Worm (Caenorhabditis elegans) whole organism, midembryonic: ENCODE data around the gene C26B2.8.

Experiments used
- T22C8.4 ChIP-seq: fragments of 200-800 bp; sonication (Bioruptor generic); IDR thresholded peaks from 2 replicates; pipeline ENCODE4 v1.3.6; 2022; ENCODE audit warnings: missing genetic modification characterization, missing compliant biosample characterization
- cog-1 ChIP-seq: sonication (generic microtip); optimal IDR thresholded peaks from 2 replicates; lab custom pipeline; 2016; ENCODE audit warnings: missing genetic modification characterization, missing compliant biosample characterization
- flt-1 ChIP-seq: fragments of 200-800 bp; sonication (Bioruptor generic); IDR thresholded peaks from 2 replicates; pipeline ENCODE4 v1.3.6; 2022; ENCODE audit warnings: missing genetic modification characterization, missing compliant biosample characterization
- klf-2 ChIP-seq: fragments of 200-800 bp; sonication (Bioruptor generic); conservative IDR thresholded peaks from 2 replicates; pipeline ENCODE4 v1.3.6; 2022; ENCODE audit warnings: missing genetic modification reagents, missing genetic modification characterization, missing compliant biosample characterization
- med-1 ChIP-seq: sonication (generic microtip); optimal IDR thresholded peaks from 2 replicates; lab custom pipeline; 2017; ENCODE audit warnings: missing genetic modification characterization, mild to moderate bottlenecking, missing compliant biosample characterization, antibody characterized with exemption, missing genetic modification reagents; ENCODE audit not compliant: insufficient read depth
- ref-1 ChIP-seq: fragments of 200-800 bp; sonication (Bioruptor generic); conservative IDR thresholded peaks from 2 replicates; pipeline ENCODE4 v1.3.6; 2022; ENCODE audit warnings: missing genetic modification reagents, missing genetic modification characterization, missing compliant biosample characterization
- tab-1 ChIP-seq: fragments of 200-800 bp; sonication (Bioruptor generic); IDR thresholded peaks from 2 replicates; pipeline ENCODE4 v1.3.6; 2022; ENCODE audit warnings: missing genetic modification characterization, missing compliant biosample characterization
- ztf-23 ChIP-seq: fragments of 200-800 bp; sonication (Bioruptor generic); IDR thresholded peaks from 2 replicates; pipeline ENCODE4 v1.3.6; 2022; ENCODE audit warnings: missing genetic modification reagents, missing genetic modification characterization, missing compliant biosample characterization
- ztf-29 ChIP-seq: fragments of 200-800 bp; sonication (Bioruptor generic); IDR thresholded peaks from 2 replicates; pipeline ENCODE4 v1.3.6; 2022; ENCODE audit warnings: missing genetic modification reagents, missing genetic modification characterization, missing compliant biosample characterization

Gene C26B2.8

ce11 chrIV:7994715-7995114 lies 19.2 kb upstream of the C26B2.8 start:
- TF ChIP-seq ztf-29 (GFP tag; lab: Robert Waterston, UW): no peak
- no peak for TF ChIP-seq med-1
- no peak for TF ChIP-seq ztf-23 (GFP tag; lab: Robert Waterston, UW)
- no peak for TF ChIP-seq flt-1 (GFP tag; lab: Robert Waterston, UW)
- no peak for TF ChIP-seq klf-2 (GFP tag; lab: Robert Waterston, UW)
- TF ChIP-seq tab-1 (GFP tag; lab: Robert Waterston, UW): no peak
- no peak for TF ChIP-seq cog-1
- TF ChIP-seq ref-1: no peak
- TF ChIP-seq T22C8.4 (GFP tag; lab: Robert Waterston, UW): no peak

- no peak for TF ChIP-seq cog-1
- no peak for TF ChIP-seq klf-2 (GFP tag; lab: Robert Waterston, UW)
- no peak for TF ChIP-seq T22C8.4 (GFP tag; lab: Robert Waterston, UW)
- no peak for TF ChIP-seq ref-1
These were observed 13.2 kb upstream of the C26B2.8 start for ce11 chrIV:8000763-8001162.

- TF ChIP-seq T22C8.4 (GFP tag; lab: Robert Waterston, UW) (no peak), klf-2 (GFP tag; lab: Robert Waterston, UW) (no peak), flt-1 (GFP tag; lab: Robert Waterston, UW) (no peak)
These were observed 9.9 kb upstream of the C26B2.8 start, which contains the start of gene rig-4 for ce11 chrIV:8004019-8004418. Gene rig-4, minus strand, starts transcription at chrIV:8004119.

DNA sequence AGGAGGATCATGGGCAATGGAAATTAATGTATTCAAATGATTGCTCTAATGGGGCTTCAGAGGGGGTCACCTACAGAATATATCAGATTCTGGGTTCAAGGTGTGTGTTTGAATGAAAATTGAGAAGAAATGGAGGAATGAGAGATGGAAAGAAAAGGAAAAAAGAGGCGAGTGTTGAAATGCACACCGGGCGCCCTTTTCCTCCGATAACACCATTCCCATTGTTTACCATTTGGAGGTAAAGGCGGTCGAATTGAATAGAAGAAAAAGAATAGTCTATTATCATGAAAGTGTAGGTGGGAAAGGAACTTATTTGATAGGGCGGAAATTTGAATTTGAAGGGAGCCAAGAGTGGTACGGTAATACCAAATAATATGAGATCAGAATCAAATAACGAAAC lies 8.6 kb upstream of the C26B2.8 start:
- TF ChIP-seq cog-1 (no peak), klf-2 (GFP tag; lab: Robert Waterston, UW) (no peak), flt-1 (GFP tag; lab: Robert Waterston, UW) (no peak), tab-1 (GFP tag; lab: Robert Waterston, UW) (no peak), ztf-23 (GFP tag; lab: Robert Waterston, UW) (no peak), T22C8.4 (GFP tag; lab: Robert Waterston, UW) (no peak), ztf-29 (GFP tag; lab: Robert Waterston, UW) (no peak), med-1 (no peak), ref-1 (no peak)

DNA sequence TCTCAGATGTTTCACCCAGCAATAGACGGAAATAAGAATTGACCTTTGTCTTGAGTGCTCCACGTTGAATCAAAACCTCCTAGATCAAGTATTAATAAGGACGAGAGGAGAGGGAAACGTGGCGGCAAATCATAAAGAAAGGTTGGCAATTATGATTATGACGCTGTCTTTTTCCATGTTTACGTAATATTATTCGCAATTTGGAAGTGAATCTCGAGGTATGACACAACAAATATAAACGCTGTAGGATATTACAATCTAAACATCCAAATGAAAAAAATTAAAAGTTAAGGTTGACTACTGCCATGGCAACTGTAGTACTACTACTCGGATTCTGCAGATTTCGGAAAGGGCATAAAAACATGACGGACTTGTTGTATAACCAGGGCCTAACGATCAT lies 7.8 kb upstream of the C26B2.8 start:
- TF ChIP-seq med-1 (no peak), cog-1 (no peak), klf-2 (GFP tag; lab: Robert Waterston, UW) (no peak), ztf-23 (GFP tag; lab: Robert Waterston, UW) (no peak), ztf-29 (GFP tag; lab: Robert Waterston, UW) (no peak), T22C8.4 (GFP tag; lab: Robert Waterston, UW) (no peak), tab-1 (GFP tag; lab: Robert Waterston, UW) (no peak)

ce11 chrIV:8007549-8007948 lies 6.4 kb upstream of the C26B2.8 start:
- TF ChIP-seq ztf-29 (GFP tag; lab: Robert Waterston, UW) (no peak), ref-1 (no peak)

DNA sequence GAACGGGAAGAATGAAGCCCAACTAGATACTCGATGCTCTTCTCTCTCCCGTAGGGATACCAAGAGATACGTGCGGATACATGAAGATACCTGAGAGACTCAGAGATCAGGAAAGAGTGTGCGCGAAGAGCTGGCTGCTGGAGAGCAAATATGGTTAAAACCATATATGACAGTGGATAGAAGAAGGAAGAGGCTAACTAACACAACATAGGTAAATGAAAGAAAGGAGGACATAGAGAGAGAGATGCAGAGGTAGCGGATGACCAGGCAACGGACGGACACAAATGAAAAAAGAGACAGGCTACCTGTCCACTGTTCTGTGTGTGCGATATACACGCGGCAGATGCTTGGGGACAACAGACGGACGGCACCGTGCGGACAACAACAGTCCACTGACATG lies 5.8 kb upstream of the C26B2.8 start:
- TF ChIP-seq flt-1 (GFP tag; lab: Robert Waterston, UW): peak; percentile 42; the same call in 1 of the 2 replicates
- no peak for TF ChIP-seq ref-1

DNA sequence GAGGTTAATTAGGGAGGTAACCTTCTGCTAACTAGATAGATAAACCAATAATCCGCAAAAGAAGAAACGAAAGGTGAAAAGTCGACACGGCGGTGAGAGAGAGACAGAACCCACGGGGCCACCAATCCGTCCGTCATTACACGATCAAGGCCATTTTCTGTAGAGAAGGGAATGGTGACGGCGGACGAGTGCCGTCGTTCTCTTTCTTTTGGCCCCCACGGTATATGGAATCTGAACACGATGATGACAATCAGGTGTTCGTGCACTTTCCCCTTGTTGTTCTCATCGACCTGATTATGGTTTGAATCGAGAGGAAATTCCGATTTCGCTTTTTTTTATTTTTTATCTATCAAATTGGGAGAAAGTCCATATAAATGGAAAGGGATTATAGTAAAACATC lies 4.6 kb upstream of the C26B2.8 start:
- TF ChIP-seq flt-1 (GFP tag; lab: Robert Waterston, UW): no peak
- no peak for TF ChIP-seq ztf-23 (GFP tag; lab: Robert Waterston, UW)
- no peak for TF ChIP-seq klf-2 (GFP tag; lab: Robert Waterston, UW)
- no peak for TF ChIP-seq ref-1
- no peak for TF ChIP-seq ztf-29 (GFP tag; lab: Robert Waterston, UW)
- TF ChIP-seq cog-1: no peak
- no peak for TF ChIP-seq med-1
- no peak for TF ChIP-seq tab-1 (GFP tag; lab: Robert Waterston, UW)
- no peak for TF ChIP-seq T22C8.4 (GFP tag; lab: Robert Waterston, UW)

ce11 chrIV:8010521-8010920 lies 3.4 kb upstream of the C26B2.8 start:
- TF ChIP-seq cog-1 (no peak), ztf-23 (GFP tag; lab: Robert Waterston, UW) (no peak), T22C8.4 (GFP tag; lab: Robert Waterston, UW) (no peak), flt-1 (GFP tag; lab: Robert Waterston, UW) (no peak), klf-2 (GFP tag; lab: Robert Waterston, UW) (no peak), ztf-29 (GFP tag; lab: Robert Waterston, UW) (no peak), ref-1 (no peak), med-1 (no peak), tab-1 (GFP tag; lab: Robert Waterston, UW) (no peak)

- TF ChIP-seq ztf-23 (GFP tag; lab: Robert Waterston, UW): no peak
- no peak for TF ChIP-seq ztf-29 (GFP tag; lab: Robert Waterston, UW)
- TF ChIP-seq ref-1: no peak
These were observed 1.6 kb upstream of the C26B2.8 start, which contains the start of gene Y42H9B.3 for ce11 chrIV:8012330-8012729. Gene Y42H9B.3, minus strand, starts transcription at chrIV:8012430.

DNA sequence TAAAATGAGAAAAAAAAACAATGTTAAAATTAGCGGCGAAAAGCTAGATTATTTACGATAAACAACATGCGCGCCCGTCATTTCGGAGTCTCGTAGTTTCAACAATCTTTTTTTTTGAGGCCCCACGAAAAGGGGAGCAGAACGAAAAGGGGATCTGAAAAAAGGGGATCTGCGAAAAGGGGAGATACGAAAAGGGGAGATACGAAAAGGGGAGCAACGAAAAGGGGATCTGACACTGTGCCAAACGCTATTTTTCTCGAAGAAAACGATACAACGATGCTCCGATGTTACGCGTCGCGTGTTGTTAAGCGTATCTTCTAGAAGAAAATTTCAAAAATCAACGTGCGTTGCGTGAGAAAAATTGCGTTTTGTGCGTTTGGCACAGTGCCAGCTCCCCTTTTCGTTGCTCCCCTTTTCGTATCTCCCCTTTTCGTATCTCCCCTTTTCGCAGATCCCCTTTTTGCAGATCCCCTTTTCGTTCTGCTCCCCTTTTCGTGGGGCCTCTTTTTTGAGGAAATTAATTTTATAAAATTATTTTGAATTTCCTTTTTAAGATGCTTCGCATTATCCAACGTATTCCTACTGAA lies 1.9 kb downstream of the C26B2.8 start, which contains the start of gene C26B2.7:
C26B2.7 (plus strand) TSS at position 549 of the 587 bp plus-strand sequence.
- TF ChIP-seq tab-1 (GFP tag; lab: Robert Waterston, UW): peak; percentile 48; the same call in 1 of the 2 replicates
- peak; percentile 73 for TF ChIP-seq ztf-23 (GFP tag; lab: Robert Waterston, UW)
- TF ChIP-seq flt-1 (GFP tag; lab: Robert Waterston, UW): peak; percentile 82
- TF ChIP-seq cog-1: peak; percentile 12
- TF ChIP-seq ref-1: 0 out of 2 replicates have a peak, but pooled peaks have one; percentile 40
- peak; percentile 80 for TF ChIP-seq klf-2 (GFP tag; lab: Robert Waterston, UW)
- TF ChIP-seq ztf-29 (GFP tag; lab: Robert Waterston, UW): peak; percentile 57; the same call in 1 of the 2 replicates
